Worm (Caenorhabditis elegans) whole organism, L1 larva: ENCODE results near the gene lmtr-2.

Source experiments
- C04F5.9 ChIP-seq: sonication (generic microtip); optimal IDR thresholded peaks from 2 replicates; lab custom pipeline; 2016; ENCODE audit warnings: missing genetic modification characterization, missing compliant biosample characterization
- C16A3.4 ChIP-seq: fragments of 150-350 bp; optimal IDR thresholded peaks from 2 replicates; lab custom pipeline; 2014; ENCODE audit warnings: missing biosample characterization, missing genetic modification characterization
- alr-1 ChIP-seq: fragments of 200-800 bp; sonication (Bioruptor generic); optimal IDR thresholded peaks from 2 replicates; lab custom pipeline; 2018; ENCODE audit warnings: borderline replicate concordance, mild to moderate bottlenecking, missing genetic modification characterization, missing compliant biosample characterization
- ama-1 ChIP-seq: fragments of 150-350 bp; optimal IDR thresholded peaks from 2 replicates; lab custom pipeline; 2014
- blmp-1 ChIP-seq: fragments of 150-350 bp; optimal IDR thresholded peaks from 2 replicates; lab custom pipeline; 2014; ENCODE audit warnings: missing biosample characterization, missing genetic modification characterization
- ceh-8 ChIP-seq: fragments of 200-800 bp; sonication (Bioruptor generic); optimal IDR thresholded peaks from 2 replicates; lab custom pipeline; 2018; ENCODE audit warnings: mild to moderate bottlenecking, missing genetic modification characterization, moderate library complexity, missing compliant biosample characterization
- ceh-82 ChIP-seq, 3 experiments: fragments of 150-350 bp in 1 of 3; sonication (generic microtip) in 2 of 3; optimal IDR thresholded peaks; 2 replicates each; lab custom pipeline; 2014 to 2017; ENCODE audit warnings: missing biosample characterization in 3 of 3, missing genetic modification characterization in 3 of 3
- ceh-88 ChIP-seq: fragments of 200-800 bp; sonication (Bioruptor generic); IDR thresholded peaks from 2 replicates; pipeline ENCODE4 v1.3.6; 2022; ENCODE audit warnings: missing genetic modification characterization, missing compliant biosample characterization
- dsc-1 ChIP-seq: sonication (generic microtip); optimal IDR thresholded peaks from 2 replicates; lab custom pipeline; 2016; ENCODE audit warnings: mild to moderate bottlenecking, missing genetic modification characterization, missing compliant biosample characterization
- efl-1 ChIP-seq, 4 experiments: fragments of 150-350 bp; optimal IDR thresholded peaks in 3 of 4; peaks in 1 of 4; 1 replicate in 1 of 4; 2 replicates in 3 of 4; lab custom pipeline; 2014; ENCODE audit warnings: missing biosample characterization in 2 of 4, missing genetic modification characterization in 2 of 4, missing genetic modification reagents in 2 of 4
- efl-3 ChIP-seq: fragments of 200-800 bp; sonication (Bioruptor generic); optimal IDR thresholded peaks from 2 replicates; lab custom pipeline; 2018; ENCODE audit warnings: mild to moderate bottlenecking, missing genetic modification characterization, missing compliant biosample characterization
- egl-13 ChIP-seq: sonication (generic microtip); optimal IDR thresholded peaks from 2 replicates; lab custom pipeline; 2016; ENCODE audit warnings: missing genotype, missing genetic modification reagents, missing genetic modification characterization, missing compliant biosample characterization
- elt-2 ChIP-seq: sonication (generic microtip); optimal IDR thresholded peaks from 2 replicates; lab custom pipeline; 2016; ENCODE audit warnings: missing genetic modification characterization, mild to moderate bottlenecking, inconsistent platforms, missing compliant biosample characterization, missing genetic modification reagents
- elt-3 ChIP-seq, 6 experiments: fragments of 150-350 bp in 1 of 6; sonication (generic microtip); optimal IDR thresholded peaks; 2 replicates each; lab custom pipeline; 2017 to 2018; ENCODE audit warnings: missing biosample characterization in 6 of 6, missing genetic modification characterization in 6 of 6, inconsistent platforms in 1 of 6
- fkh-10 ChIP-seq: sonication (generic microtip); optimal IDR thresholded peaks from 2 replicates; lab custom pipeline; 2017; ENCODE audit warnings: missing biosample characterization, missing genetic modification reagents, missing genetic modification characterization
- fkh-8 ChIP-seq: sonication (generic microtip); optimal IDR thresholded peaks from 2 replicates; lab custom pipeline; 2016; ENCODE audit warnings: mild to moderate bottlenecking, missing genetic modification characterization, missing compliant biosample characterization
- fos-1 ChIP-seq: fragments of 150-350 bp; optimal IDR thresholded peaks from 2 replicates; lab custom pipeline; 2014; ENCODE audit warnings: missing biosample characterization, missing genetic modification characterization
- grh-1 ChIP-seq: fragments of 200-800 bp; sonication (Bioruptor generic); IDR thresholded peaks from 2 replicates; pipeline ENCODE4 v1.3.6; 2022; ENCODE audit warnings: missing genetic modification reagents, missing genetic modification characterization, missing compliant biosample characterization
- hlh-17 ChIP-seq: fragments of 200-800 bp; sonication (Bioruptor generic); optimal IDR thresholded peaks from 2 replicates; lab custom pipeline; 2018; ENCODE audit warnings: missing genetic modification characterization, mild to moderate bottlenecking, missing compliant biosample characterization, moderate library complexity, borderline replicate concordance
- hlh-4 ChIP-seq: sonication (generic microtip); optimal IDR thresholded peaks from 2 replicates; lab custom pipeline; 2016; ENCODE audit warnings: mild to moderate bottlenecking, missing genetic modification characterization, missing compliant biosample characterization
- hpl-2 ChIP-seq: fragments of 150-350 bp; optimal IDR thresholded peaks from 2 replicates; lab custom pipeline; 2014; ENCODE audit warnings: missing biosample characterization, missing genetic modification reagents, missing genetic modification characterization
- irx-1 ChIP-seq: sonication (generic microtip); optimal IDR thresholded peaks from 2 replicates; lab custom pipeline; 2016; ENCODE audit warnings: missing genetic modification characterization, missing compliant biosample characterization
- isw-1 ChIP-seq: fragments of 200-800 bp; sonication (Bioruptor generic); IDR thresholded peaks from 2 replicates; pipeline ENCODE4 v1.3.6; 2022; ENCODE audit warnings: missing genetic modification characterization, missing compliant biosample characterization
- lin-13 ChIP-seq: fragments of 150-350 bp; optimal IDR thresholded peaks from 2 replicates; lab custom pipeline; 2014; ENCODE audit warnings: missing biosample characterization, missing genetic modification reagents, missing genetic modification characterization
- lin-14 ChIP-seq: fragments of 200-800 bp; sonication (Bioruptor generic); optimal IDR thresholded peaks from 2 replicates; lab custom pipeline; 2018; ENCODE audit warnings: mild to moderate bottlenecking, missing genetic modification characterization, moderate library complexity, missing compliant biosample characterization
- lin-39 ChIP-seq: fragments of 150-350 bp; optimal IDR thresholded peaks from 2 replicates; lab custom pipeline; 2014; ENCODE audit warnings: missing biosample characterization, missing genetic modification reagents, missing genetic modification characterization
- lsy-2 ChIP-seq, 2 experiments: fragments of 150-350 bp; optimal IDR thresholded peaks; 2 replicates each; lab custom pipeline; 2014; ENCODE audit warnings: missing biosample characterization in 2 of 2, missing genetic modification characterization in 2 of 2
- mdl-1 ChIP-seq, 2 experiments: fragments of 150-350 bp; optimal IDR thresholded peaks; 2 replicates each; lab custom pipeline; 2014 to 2017; ENCODE audit warnings: missing biosample characterization in 2 of 2, missing genetic modification characterization in 2 of 2, inconsistent platforms in 1 of 2
- mef-2 ChIP-seq: fragments of 150-350 bp; optimal IDR thresholded peaks from 2 replicates; lab custom pipeline; 2014; ENCODE audit warnings: missing biosample characterization, missing genetic modification characterization
- mep-1 ChIP-seq: fragments of 150-350 bp; optimal IDR thresholded peaks from 2 replicates; lab custom pipeline; 2014; ENCODE audit warnings: missing biosample characterization, missing genetic modification characterization
- nhr-19 ChIP-seq: fragments of 200-800 bp; sonication (Bioruptor generic); conservative IDR thresholded peaks from 2 replicates; pipeline ENCODE4 v1.3.6; 2022; ENCODE audit warnings: missing genetic modification characterization, missing compliant biosample characterization
- nhr-28 ChIP-seq: fragments of 150-350 bp; optimal IDR thresholded peaks from 2 replicates; lab custom pipeline; 2014; ENCODE audit warnings: missing biosample characterization, missing genetic modification characterization
- nhr-47 ChIP-seq: sonication (generic microtip); optimal IDR thresholded peaks from 2 replicates; lab custom pipeline; 2016; ENCODE audit warnings: mild to moderate bottlenecking, missing genetic modification characterization, moderate library complexity, missing compliant biosample characterization
- nhr-71 ChIP-seq: sonication (generic microtip); optimal IDR thresholded peaks from 2 replicates; lab custom pipeline; 2016; ENCODE audit warnings: mild to moderate bottlenecking, missing genetic modification characterization, moderate library complexity, missing compliant biosample characterization
- nhr-76 ChIP-seq: sonication (generic microtip); optimal IDR thresholded peaks from 2 replicates; lab custom pipeline; 2017; ENCODE audit warnings: missing biosample characterization, missing genetic modification characterization
- nhr-77 ChIP-seq: fragments of 150-350 bp; optimal IDR thresholded peaks from 2 replicates; lab custom pipeline; 2014; ENCODE audit warnings: missing biosample characterization, missing genetic modification characterization
- nhr-84 ChIP-seq: sonication (generic microtip); optimal IDR thresholded peaks from 2 replicates; lab custom pipeline; 2017; ENCODE audit warnings: missing biosample characterization, missing genetic modification characterization
- nhr-85 ChIP-seq: sonication (generic microtip); peaks from one replicate; lab custom pipeline; 2016; ENCODE audit warnings: missing genetic modification characterization, inconsistent platforms, missing compliant biosample characterization
- nhr-90 ChIP-seq: sonication (generic microtip); optimal IDR thresholded peaks from 2 replicates; lab custom pipeline; 2016; ENCODE audit warnings: mild to moderate bottlenecking, missing genetic modification characterization, missing compliant biosample characterization; ENCODE audit not compliant: poor library complexity
- pax-3 ChIP-seq: fragments of 200-800 bp; sonication (Bioruptor generic); optimal IDR thresholded peaks from 2 replicates; lab custom pipeline; 2018; ENCODE audit warnings: mild to moderate bottlenecking, missing genetic modification characterization, moderate library complexity, missing compliant biosample characterization
- pqm-1 ChIP-seq: sonication (generic microtip); optimal IDR thresholded peaks from 3 replicates; lab custom pipeline; 2017; ENCODE audit warnings: missing biosample characterization, missing genetic modification characterization
- snpc-4 ChIP-seq: fragments of 150-350 bp; optimal IDR thresholded peaks from 2 replicates; lab custom pipeline; 2014; ENCODE audit warnings: missing biosample characterization, missing genetic modification characterization
- snu-23 ChIP-seq: sonication (generic microtip); optimal IDR thresholded peaks from 2 replicates; lab custom pipeline; 2016; ENCODE audit warnings: missing genetic modification characterization, missing compliant biosample characterization
- sox-4 ChIP-seq: sonication (generic microtip); optimal IDR thresholded peaks from 2 replicates; lab custom pipeline; 2016; ENCODE audit warnings: missing genetic modification characterization, missing compliant biosample characterization
- sptf-1 ChIP-seq: fragments of 150-350 bp; optimal IDR thresholded peaks from 2 replicates; lab custom pipeline; 2014; ENCODE audit warnings: missing biosample characterization, missing genetic modification characterization
- sup-37 ChIP-seq: fragments of 200-800 bp; sonication (Bioruptor generic); optimal IDR thresholded peaks from 2 replicates; lab custom pipeline; 2018; ENCODE audit warnings: mild to moderate bottlenecking, missing genetic modification characterization, missing compliant biosample characterization
- tbx-2 ChIP-seq: sonication (generic microtip); optimal IDR thresholded peaks from 2 replicates; lab custom pipeline; 2016; ENCODE audit warnings: missing genetic modification characterization, missing compliant biosample characterization
- tlp-1 ChIP-seq: fragments of 150-350 bp; optimal IDR thresholded peaks from 2 replicates; lab custom pipeline; 2014; ENCODE audit warnings: missing biosample characterization, missing genetic modification characterization
- unc-86 ChIP-seq: sonication (generic microtip); optimal IDR thresholded peaks from 2 replicates; lab custom pipeline; 2016; ENCODE audit warnings: missing genetic modification characterization, missing compliant biosample characterization
- unc-98 ChIP-seq: fragments of 200-800 bp; sonication (Bioruptor generic); IDR thresholded peaks from 2 replicates; pipeline ENCODE4 v1.3.6; 2022; ENCODE audit warnings: missing genetic modification characterization, missing compliant biosample characterization
- xbp-1 ChIP-seq: sonication (generic microtip); optimal IDR thresholded peaks from 2 replicates; lab custom pipeline; 2016; ENCODE audit warnings: missing genetic modification characterization, missing compliant biosample characterization
- zag-1 ChIP-seq: fragments of 150-350 bp; optimal IDR thresholded peaks from 2 replicates; lab custom pipeline; 2014; ENCODE audit warnings: missing biosample characterization, missing genetic modification characterization
- ztf-4 ChIP-seq: fragments of 150-350 bp; optimal IDR thresholded peaks from 2 replicates; lab custom pipeline; 2014; ENCODE audit warnings: missing biosample characterization, missing genetic modification characterization

The lmtr-2 gene

ce11 chrV:7983381-7984052 is 27.4 kb downstream of the lmtr-2 start, which contains the start of the genes natb-1 and abhd-12 (continued):
- peak; percentile 64 for TF ChIP-seq blmp-1 (tag; lab: Kevin White, UChicago)
- no peak for TF ChIP-seq fos-1 (tag; lab: Kevin White, UChicago)
- TF ChIP-seq mdl-1 (tag; optimal IDR thresholded peaks at IDR 0.05; lab: Kevin White, UChicago): peak in 1 of 2 experiments; percentile 52
- TF ChIP-seq snu-23: peak; percentile 62
- TF ChIP-seq hlh-17 (GFP tag; lab: Kevin White, UChicago): no peak
- no peak for TF ChIP-seq pqm-1 (tag; lab: Kevin White, UChicago)
- no peak for TF ChIP-seq ztf-4
- no peak for TF ChIP-seq ceh-8 (GFP tag; lab: Kevin White, UChicago)
- no peak for TF ChIP-seq pax-3 (tag; lab: Kevin White, UChicago)
- no peak for TF ChIP-seq elt-2
- no peak for TF ChIP-seq ceh-88
- TF ChIP-seq nhr-28 (tag; lab: Kevin White, UChicago): no peak
- TF ChIP-seq sptf-1 (tag; lab: Kevin White, UChicago): no peak
- no peak for TF ChIP-seq isw-1
- no peak for TF ChIP-seq mef-2
- peak; percentile 38 for TF ChIP-seq xbp-1 (tag; lab: Kevin White, UChicago)
- no peak for TF ChIP-seq egl-13 (tag; lab: Kevin White, UChicago)
- peak; percentile 76 for TF ChIP-seq mep-1
- TF ChIP-seq grh-1: no peak
- no peak for TF ChIP-seq unc-98
- no peak for TF ChIP-seq hlh-4
- TF ChIP-seq dsc-1 (tag; lab: Kevin White, UChicago): no peak
- TF ChIP-seq lsy-2 (tag; optimal IDR thresholded peaks at IDR 0.05; lab: Kevin White, UChicago): peak; percentile 92 to 98
- TF ChIP-seq lin-14 (GFP tag; lab: Kevin White, UChicago): peak; percentile 55
- TF ChIP-seq lin-39 (tag; lab: Kevin White, UChicago): no peak
- TF ChIP-seq C04F5.9 (tag; lab: Kevin White, UChicago): no peak
- TF ChIP-seq hpl-2 (GFP tag; lab: Kevin White, UChicago): no peak
- TF ChIP-seq nhr-85: peak; percentile 69
- no peak for TF ChIP-seq fkh-8 (tag; lab: Kevin White, UChicago)
- TF ChIP-seq tlp-1: no peak
- TF ChIP-seq zag-1 (tag; lab: Kevin White, UChicago): no peak
- no peak for TF ChIP-seq efl-3 (GFP tag; lab: Kevin White, UChicago)
- peak; percentile 52 for TF ChIP-seq nhr-47 (tag; lab: Kevin White, UChicago)
- no peak for TF ChIP-seq unc-86 (tag; lab: Kevin White, UChicago)
- peak; percentile 47 for TF ChIP-seq nhr-71 (tag; lab: Kevin White, UChicago)
- no peak for TF ChIP-seq fkh-10 (GFP tag; lab: Kevin White, UChicago)
- TF ChIP-seq ceh-82 (tag; optimal IDR thresholded peaks at IDR 0.05; lab: Kevin White, UChicago): peak in 1 of 3 experiments; percentile 30
- TF ChIP-seq alr-1 (tag; lab: Kevin White, UChicago): no peak
- no peak for TF ChIP-seq nhr-76 (tag; lab: Kevin White, UChicago)
- no peak for TF ChIP-seq sox-4 (tag; lab: Kevin White, UChicago)
- TF ChIP-seq C16A3.4 (tag; lab: Kevin White, UChicago): peak; percentile 44
- TF ChIP-seq elt-3 (tag; optimal IDR thresholded peaks at IDR 0.05; lab: Kevin White, UChicago): peak in 1 of 6 experiments; percentile 15
- TF ChIP-seq snpc-4 (tag; lab: Kevin White, UChicago): no peak
- no peak for TF ChIP-seq lin-13 (GFP tag; lab: Kevin White, UChicago)
- TF ChIP-seq nhr-90: no peak
- TF ChIP-seq irx-1 (tag; lab: Kevin White, UChicago): no peak
- peak; percentile 19 for TF ChIP-seq tbx-2 (tag; lab: Kevin White, UChicago)
- TF ChIP-seq sup-37: no peak
- no peak for TF ChIP-seq nhr-77 (tag; lab: Kevin White, UChicago)
- peak; percentile 39 to 43 for TF ChIP-seq efl-1 (optimal IDR thresholded peaks at IDR 0.05; lab: Kevin White, UChicago)
- peak; percentile 59 to 94 for TF ChIP-seq efl-1 (GFP tag; optimal IDR thresholded peaks at IDR 0.05 in 1 of 2; lab: Kevin White, UChicago)
- no peak for TF ChIP-seq nhr-84 (tag; lab: Kevin White, UChicago)
- TF ChIP-seq nhr-19: no peak
- no peak for TF ChIP-seq ama-1 (lab: Kevin White, UChicago)
